Fruit fly (Drosophila melanogaster) Kc167 (cell line): ENCODE data around the gene CG46307.

ENCODE experiments used
- Myc ChIP-seq: fragments of >200 bp; optimal IDR thresholded peaks from 2 replicates; lab custom pipeline; 2017; ENCODE audit warnings: missing external identifiers
- Sin3A ChIP-seq: fragments of >200 bp; optimal IDR thresholded peaks from 2 replicates; lab custom pipeline; 2018; ENCODE audit warnings: missing external identifiers
- insv ChIP-seq: fragments of >200 bp; optimal IDR thresholded peaks from 3 replicates; lab custom pipeline; 2018; ENCODE audit warnings: missing external identifiers
- psq ChIP-seq: fragments of >200 bp; optimal IDR thresholded peaks from 2 replicates; lab custom pipeline; 2017; ENCODE audit warnings: missing external identifiers
- ttk ChIP-seq: sonication (Bioruptor generic); optimal IDR thresholded peaks from 2 replicates; lab custom pipeline; 2017; ENCODE audit warnings: missing external identifiers

dm6 chr2L:21102399-21103108, 1.8 kb upstream of the CG46307 start, which contains the start of gene CG9257:
- TF ChIP-seq psq (lab: Kevin White, UChicago) (no peak), Myc (lab: Kevin White, UChicago) (no peak), insv (no peak), ttk (lab: Kevin White, UChicago) (no peak), Sin3A (lab: Kevin White, UChicago) (no peak)
